Fruit fly (Drosophila melanogaster): ENCODE results near the gene sens-2.

DNA sequence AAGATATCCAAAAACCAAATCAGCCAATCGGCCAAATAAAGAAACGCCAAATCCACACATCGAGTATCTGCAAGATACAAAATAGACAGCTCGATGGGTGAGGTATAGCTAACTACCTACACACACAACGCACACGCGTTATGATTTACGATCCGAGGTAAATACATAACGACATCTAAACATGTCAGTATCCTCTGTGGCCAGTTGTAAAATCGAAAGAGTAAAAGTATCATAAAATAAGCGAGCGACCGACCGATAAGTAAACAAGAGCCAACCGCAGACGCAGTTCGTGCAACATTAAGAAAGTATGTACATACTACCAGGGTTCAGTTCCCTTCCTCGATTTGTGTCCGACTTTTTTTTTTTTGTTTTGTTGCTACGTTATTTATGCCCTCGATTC, 4.6 kb downstream of the sens-2 start:
- TF ChIP-seq CTCF (optimal IDR thresholded peaks at IDR 0.05) (no peak), CG8478 (optimal IDR thresholded peaks at IDR 0.05) (no peak)
